Worm (Caenorhabditis elegans) whole organism, early embryonic: ENCODE results near the gene Y53C12A.10.
"Not testable (repeated sequence)": the region's sequence is repeated elsewhere in the genome, so short reads cannot be mapped to it uniquely, and the experiment has no call there.

ENCODE experiments used
- B0310.2 ChIP-seq: sonication (generic microtip); optimal IDR thresholded peaks from 2 replicates; lab custom pipeline; 2016; ENCODE audit warnings: mild to moderate bottlenecking, missing genetic modification characterization, missing compliant biosample characterization
- F13C5.2 ChIP-seq: sonication (generic microtip); optimal IDR thresholded peaks from 2 replicates; lab custom pipeline; 2017; ENCODE audit warnings: mild to moderate bottlenecking, missing genetic modification characterization, inconsistent platforms, missing compliant biosample characterization
- aly-1 ChIP-seq: sonication (generic microtip); optimal IDR thresholded peaks from 2 replicates; lab custom pipeline; 2016; ENCODE audit warnings: missing genetic modification characterization, missing compliant biosample characterization
- ama-1 ChIP-seq: fragments of 150-350 bp; optimal IDR thresholded peaks from 2 replicates; lab custom pipeline; 2014
- ceh-13 ChIP-seq: fragments of 200-800 bp; sonication (Bioruptor generic); optimal IDR thresholded peaks from 2 replicates; lab custom pipeline; 2018; ENCODE audit warnings: mild to moderate bottlenecking, missing genetic modification characterization, missing compliant biosample characterization
- ceh-36 ChIP-seq: sonication (generic microtip); optimal IDR thresholded peaks from 2 replicates; lab custom pipeline; 2016; ENCODE audit warnings: missing genetic modification characterization, inconsistent platforms, missing compliant biosample characterization
- ets-7 ChIP-seq: sonication (generic microtip); optimal IDR thresholded peaks from 2 replicates; lab custom pipeline; 2016; ENCODE audit warnings: missing genotype, missing genetic modification characterization, missing compliant biosample characterization
- flt-1 ChIP-seq: fragments of 200-800 bp; sonication (Bioruptor generic); IDR thresholded peaks from 2 replicates; pipeline ENCODE4 v1.3.6; 2022; ENCODE audit warnings: missing genetic modification characterization, missing compliant biosample characterization
- hmbx-1 ChIP-seq: sonication (generic microtip); optimal IDR thresholded peaks from 2 replicates; lab custom pipeline; 2016; ENCODE audit warnings: mild to moderate bottlenecking, missing genetic modification characterization, missing compliant biosample characterization
- hmg-4 ChIP-seq: fragments of 200-800 bp; sonication (Bioruptor generic); optimal IDR thresholded peaks from 2 replicates; lab custom pipeline; 2018; ENCODE audit warnings: mild to moderate bottlenecking, missing genetic modification characterization, missing compliant biosample characterization
- hnd-1 ChIP-seq: sonication (generic microtip); optimal IDR thresholded peaks from 2 replicates; lab custom pipeline; 2016; ENCODE audit warnings: missing genetic modification characterization, missing compliant biosample characterization
- pes-1 ChIP-seq: fragments of 200-800 bp; sonication (Bioruptor generic); IDR thresholded peaks from 2 replicates; pipeline ENCODE4 v1.3.6; 2022; ENCODE audit warnings: missing genetic modification reagents, missing genetic modification characterization, missing compliant biosample characterization
- scrt-1 ChIP-seq: fragments of 200-800 bp; sonication (Bioruptor generic); IDR thresholded peaks from 2 replicates; pipeline ENCODE4 v1.3.6; 2022; ENCODE audit warnings: missing genetic modification characterization, missing compliant biosample characterization
- sea-1 ChIP-seq: fragments of 200-800 bp; sonication (Bioruptor generic); conservative IDR thresholded peaks from 2 replicates; pipeline ENCODE4 v1.3.6; 2022; ENCODE audit warnings: missing genetic modification characterization, missing compliant biosample characterization
- tbx-11 ChIP-seq: fragments of 200-800 bp; sonication (Bioruptor generic); IDR thresholded peaks from 2 replicates; pipeline ENCODE4 v1.3.6; 2022; ENCODE audit warnings: missing genetic modification characterization, missing compliant biosample characterization
- tbx-37 ChIP-seq: fragments of 200-800 bp; sonication (Bioruptor generic); conservative IDR thresholded peaks from 2 replicates; pipeline ENCODE4 v1.3.6; 2022; ENCODE audit warnings: missing genetic modification reagents, missing genetic modification characterization, missing compliant biosample characterization
- tra-4 ChIP-seq: sonication (generic microtip); optimal IDR thresholded peaks from 2 replicates; lab custom pipeline; 2017; ENCODE audit warnings: missing genetic modification characterization, missing compliant biosample characterization

Y53C12A.10 gene

ce11 chrII:9740552-9740951, 35.9 kb upstream of the Y53C12A.10 start:
- no peak for TF ChIP-seq scrt-1 (GFP tag; lab: Robert Waterston, UW)
- TF ChIP-seq aly-1 (tag; lab: Kevin White, UChicago): no peak
- no peak for TF ChIP-seq tbx-11
- no peak for TF ChIP-seq tbx-37 (GFP tag; lab: Robert Waterston, UW)
- TF ChIP-seq hnd-1 (tag; lab: Kevin White, UChicago): no peak
- TF ChIP-seq sea-1 (GFP tag; lab: Robert Waterston, UW): no peak
- TF ChIP-seq hmg-4 (GFP tag; lab: Kevin White, UChicago): no peak
- TF ChIP-seq ama-1 (lab: Kevin White, UChicago): no peak
- TF ChIP-seq tra-4 (tag; lab: Kevin White, UChicago): no peak
- no peak for TF ChIP-seq hmbx-1 (tag; lab: Kevin White, UChicago)
- no peak for TF ChIP-seq ets-7
- no peak for TF ChIP-seq pes-1 (GFP tag; lab: Robert Waterston, UW)
- no peak for TF ChIP-seq B0310.2 (tag; lab: Kevin White, UChicago)
- TF ChIP-seq F13C5.2 (tag; lab: Kevin White, UChicago): no peak
- no peak for TF ChIP-seq ceh-36 (tag; lab: Kevin White, UChicago)
- TF ChIP-seq flt-1 (GFP tag; lab: Robert Waterston, UW): no peak
- TF ChIP-seq ceh-13 (GFP tag; lab: Kevin White, UChicago): no peak

DNA sequence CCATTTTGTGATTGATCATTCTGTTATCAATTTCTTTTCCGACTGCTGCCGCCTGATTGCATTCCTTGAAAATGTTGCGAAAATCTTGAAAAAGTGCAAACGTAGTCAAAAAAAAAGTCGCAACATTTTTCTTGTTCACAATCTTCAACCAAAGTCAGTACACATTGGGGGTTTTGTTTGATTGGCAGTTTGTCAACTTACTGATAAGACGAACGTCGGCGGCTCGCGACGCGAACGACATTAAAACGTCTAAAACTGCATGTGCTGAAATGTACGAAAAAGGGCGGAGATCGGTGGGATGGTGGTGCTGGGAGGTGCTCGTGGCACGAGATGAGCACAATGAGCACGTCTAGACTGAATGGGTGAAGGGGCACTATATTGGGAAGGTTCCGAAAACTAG, 34.2 kb upstream of the Y53C12A.10 start:
- no peak for TF ChIP-seq scrt-1 (GFP tag; lab: Robert Waterston, UW)
- TF ChIP-seq flt-1 (GFP tag; lab: Robert Waterston, UW): no peak
- TF ChIP-seq B0310.2 (tag; lab: Kevin White, UChicago): no peak
- no peak for TF ChIP-seq ceh-36 (tag; lab: Kevin White, UChicago)
- no peak for TF ChIP-seq tra-4 (tag; lab: Kevin White, UChicago)
- no peak for TF ChIP-seq tbx-37 (GFP tag; lab: Robert Waterston, UW)
- no peak for TF ChIP-seq ets-7
- no peak for TF ChIP-seq tbx-11

ce11 chrII:9735785-9736184, 31.1 kb upstream of the Y53C12A.10 start:
- TF ChIP-seq F13C5.2 (tag; lab: Kevin White, UChicago) (no peak), ama-1 (lab: Kevin White, UChicago) (no peak), B0310.2 (tag; lab: Kevin White, UChicago) (no peak), hmg-4 (GFP tag; lab: Kevin White, UChicago) (no peak), aly-1 (tag; lab: Kevin White, UChicago) (no peak), tbx-37 (GFP tag; lab: Robert Waterston, UW) (no peak), flt-1 (GFP tag; lab: Robert Waterston, UW) (no peak), ets-7 (no peak), tbx-11 (no peak)

ce11 chrII:9731810-9732209, 27.2 kb upstream of the Y53C12A.10 start, which contains the start of gene mab-3:
Gene mab-3 (plus strand): TSS chrII:9732137.
- not testable (repeated sequence) for TF ChIP-seq hmg-4 (GFP tag; lab: Kevin White, UChicago); F13C5.2 (tag; lab: Kevin White, UChicago); scrt-1 (GFP tag; lab: Robert Waterston, UW)

- no peak for TF ChIP-seq aly-1 (tag; lab: Kevin White, UChicago)
- no peak for TF ChIP-seq F13C5.2 (tag; lab: Kevin White, UChicago)
- TF ChIP-seq ama-1 (lab: Kevin White, UChicago): no peak
- no peak for TF ChIP-seq pes-1 (GFP tag; lab: Robert Waterston, UW)
- TF ChIP-seq tbx-37 (GFP tag; lab: Robert Waterston, UW): no peak
- TF ChIP-seq hnd-1 (tag; lab: Kevin White, UChicago): no peak
- TF ChIP-seq hmg-4 (GFP tag; lab: Kevin White, UChicago): no peak
These were observed 25.2 kb upstream of the Y53C12A.10 start for ce11 chrII:9729866-9730265.

- no peak for TF ChIP-seq ama-1 (lab: Kevin White, UChicago)
- TF ChIP-seq ceh-36 (tag; lab: Kevin White, UChicago): no peak
- no peak for TF ChIP-seq tbx-37 (GFP tag; lab: Robert Waterston, UW)
- no peak for TF ChIP-seq aly-1 (tag; lab: Kevin White, UChicago)
- no peak for TF ChIP-seq B0310.2 (tag; lab: Kevin White, UChicago)
- TF ChIP-seq tbx-11: no peak
- no peak for TF ChIP-seq hmbx-1 (tag; lab: Kevin White, UChicago)
- no peak for TF ChIP-seq flt-1 (GFP tag; lab: Robert Waterston, UW)
- no peak for TF ChIP-seq F13C5.2 (tag; lab: Kevin White, UChicago)
- no peak for TF ChIP-seq hmg-4 (GFP tag; lab: Kevin White, UChicago)
- no peak for TF ChIP-seq ceh-13 (GFP tag; lab: Kevin White, UChicago)
- no peak for TF ChIP-seq ets-7
- TF ChIP-seq sea-1 (GFP tag; lab: Robert Waterston, UW): no peak
These were observed 24.6 kb upstream of the Y53C12A.10 start for ce11 chrII:9729196-9729595.

ce11 chrII:9728506-9728905, 23.9 kb upstream of the Y53C12A.10 start:
- no peak for TF ChIP-seq sea-1 (GFP tag; lab: Robert Waterston, UW)
- no peak for TF ChIP-seq ceh-13 (GFP tag; lab: Kevin White, UChicago)
- TF ChIP-seq ama-1 (lab: Kevin White, UChicago): no peak
- TF ChIP-seq ets-7: no peak
- TF ChIP-seq flt-1 (GFP tag; lab: Robert Waterston, UW): no peak
- TF ChIP-seq ceh-36 (tag; lab: Kevin White, UChicago): no peak
- no peak for TF ChIP-seq F13C5.2 (tag; lab: Kevin White, UChicago)

- TF ChIP-seq B0310.2 (tag; lab: Kevin White, UChicago): no peak
- no peak for TF ChIP-seq aly-1 (tag; lab: Kevin White, UChicago)
- no peak for TF ChIP-seq ets-7
These were observed 22.6 kb upstream of the Y53C12A.10 start for ce11 chrII:9727192-9727699.
